Worm (Caenorhabditis elegans) whole organism, young adult: Measurements from ENCODE around the gene F57B1.5.

Experiments
- B0261.1 ChIP-seq: sonication (generic microtip); optimal IDR thresholded peaks from 2 replicates; lab custom pipeline; 2016; ENCODE audit warnings: mild to moderate bottlenecking, missing genetic modification characterization, moderate library complexity, missing compliant biosample characterization
- F22D6.2 ChIP-seq: sonication (generic microtip); optimal IDR thresholded peaks from 2 replicates; lab custom pipeline; 2016; ENCODE audit warnings: mild to moderate bottlenecking, missing genetic modification characterization, missing compliant biosample characterization
- F49E8.2 ChIP-seq: sonication (generic microtip); optimal IDR thresholded peaks from 3 replicates; lab custom pipeline; 2017; ENCODE audit warnings: missing genetic modification characterization, mild to moderate bottlenecking, missing compliant biosample characterization, antibody characterized with exemption, moderate library complexity; ENCODE audit not compliant: insufficient read depth
- F55B11.4 ChIP-seq: sonication (generic microtip); optimal IDR thresholded peaks from 2 replicates; lab custom pipeline; 2016; ENCODE audit warnings: missing compliant biosample characterization, missing genetic modification characterization, borderline replicate concordance; ENCODE audit not compliant: insufficient read depth
- K11D2.4 ChIP-seq: fragments of 200-800 bp; sonication (Bioruptor generic); IDR thresholded peaks from 2 replicates; pipeline ENCODE4 v1.3.6; 2022; ENCODE audit warnings: missing genetic modification reagents, missing genetic modification characterization, missing compliant biosample characterization
- K12H6.12 ChIP-seq: fragments of 200-800 bp; sonication (Bioruptor generic); optimal IDR thresholded peaks from 2 replicates; lab custom pipeline; 2018; ENCODE audit warnings: mild to moderate bottlenecking, missing genetic modification characterization, missing compliant biosample characterization
- ZK185.1 ChIP-seq: sonication (generic microtip); optimal IDR thresholded peaks from 2 replicates; lab custom pipeline; 2016; ENCODE audit warnings: mild to moderate bottlenecking, missing genetic modification characterization, missing compliant biosample characterization; ENCODE audit not compliant: poor library complexity, severe bottlenecking
- akir-1 ChIP-seq: fragments of 200-800 bp; sonication (Bioruptor generic); optimal IDR thresholded peaks from 2 replicates; lab custom pipeline; 2018; ENCODE audit warnings: mild to moderate bottlenecking, missing genetic modification characterization, moderate library complexity, missing compliant biosample characterization
- atf-7 ChIP-seq: sonication (generic microtip); optimal IDR thresholded peaks from 2 replicates; lab custom pipeline; 2017; ENCODE audit warnings: mild to moderate bottlenecking, missing genetic modification characterization, missing compliant biosample characterization
- attf-6 ChIP-seq: fragments of 200-800 bp; sonication (Bioruptor generic); IDR thresholded peaks from 2 replicates; pipeline ENCODE4 v1.3.6; 2022; ENCODE audit warnings: missing genetic modification reagents, missing genetic modification characterization, missing compliant biosample characterization
- ceh-100 ChIP-seq: fragments of 200-800 bp; sonication (Bioruptor generic); IDR thresholded peaks from 2 replicates; pipeline ENCODE4 v1.3.6; 2022; ENCODE audit warnings: missing genetic modification reagents, missing genetic modification characterization, missing compliant biosample characterization
- ceh-27 ChIP-seq: fragments of 200-800 bp; sonication (Bioruptor generic); optimal IDR thresholded peaks from 2 replicates; lab custom pipeline; 2018; ENCODE audit warnings: mild to moderate bottlenecking, missing genetic modification characterization, moderate library complexity, missing compliant biosample characterization
- ceh-91 ChIP-seq: fragments of 200-800 bp; sonication (Bioruptor generic); IDR thresholded peaks from 2 replicates; pipeline ENCODE4 v1.3.6; 2022; ENCODE audit warnings: missing genetic modification reagents, missing genetic modification characterization, missing compliant biosample characterization
- chd-7 ChIP-seq: sonication (generic microtip); optimal IDR thresholded peaks from 2 replicates; lab custom pipeline; 2016; ENCODE audit warnings: mild to moderate bottlenecking, missing genetic modification characterization, moderate library complexity, missing compliant biosample characterization
- dpl-1 ChIP-seq: fragments of 150-350 bp; optimal IDR thresholded peaks from 2 replicates; lab custom pipeline; 2014; ENCODE audit warnings: missing biosample characterization, missing genetic modification reagents, missing genetic modification characterization
- efl-1 ChIP-seq: fragments of 150-350 bp; optimal IDR thresholded peaks from 2 replicates; lab custom pipeline; 2014; ENCODE audit warnings: missing biosample characterization, missing genetic modification reagents, missing genetic modification characterization
- egl-18 ChIP-seq: fragments of 200-800 bp; sonication (Bioruptor generic); IDR thresholded peaks from 2 replicates; pipeline ENCODE4 v1.3.6; 2022; ENCODE audit warnings: missing genetic modification reagents, missing genetic modification characterization, missing compliant biosample characterization
- ets-4 ChIP-seq: fragments of 200-800 bp; sonication (Bioruptor generic); optimal IDR thresholded peaks from 2 replicates; lab custom pipeline; 2018; ENCODE audit warnings: mild to moderate bottlenecking, missing genetic modification characterization, missing compliant biosample characterization
- fkh-3 ChIP-seq: sonication (generic microtip); optimal IDR thresholded peaks from 2 replicates; lab custom pipeline; 2016; ENCODE audit warnings: mild to moderate bottlenecking, missing genetic modification characterization, missing compliant biosample characterization
- gei-17 ChIP-seq: fragments of 200-800 bp; sonication (Bioruptor generic); optimal IDR thresholded peaks from 2 replicates; lab custom pipeline; 2018; ENCODE audit warnings: mild to moderate bottlenecking, missing genetic modification characterization, missing compliant biosample characterization
- hlh-12 ChIP-seq: sonication (generic microtip); optimal IDR thresholded peaks from 2 replicates; lab custom pipeline; 2016; ENCODE audit warnings: missing genetic modification characterization, missing compliant biosample characterization
- lag-1 ChIP-seq: fragments of 200-800 bp; sonication (Bioruptor generic); IDR thresholded peaks from 2 replicates; pipeline ENCODE4 v1.3.6; 2022; ENCODE audit warnings: missing genetic modification reagents, missing genetic modification characterization, missing compliant biosample characterization
- let-607 ChIP-seq, 2 experiments: fragments of 200-800 bp in 1 of 2; sonication (Bioruptor generic) in 1 of 2; sonication (generic microtip) in 1 of 2; optimal IDR thresholded peaks; 2 replicates each; lab custom pipeline; 2016 to 2018; ENCODE audit warnings: mild to moderate bottlenecking in 2 of 2, missing compliant biosample characterization in 2 of 2, missing genetic modification characterization in 2 of 2, moderate library complexity in 2 of 2, missing genotype in 1 of 2
- lin-35 ChIP-seq, 3 experiments: fragments of 150-350 bp in 2 of 3; sonication (generic microtip) in 1 of 3; optimal IDR thresholded peaks; 2 replicates each; lab custom pipeline; 2014 to 2018; ENCODE audit warnings: missing biosample characterization in 3 of 3, missing genetic modification characterization in 3 of 3, missing genetic modification reagents in 3 of 3
- lin-40 ChIP-seq: sonication (generic microtip); optimal IDR thresholded peaks from 2 replicates; lab custom pipeline; 2016; ENCODE audit warnings: missing genetic modification characterization, mild to moderate bottlenecking, missing compliant biosample characterization, missing genotype, missing genetic modification reagents
- lsy-27 ChIP-seq: sonication (generic microtip); optimal IDR thresholded peaks from 2 replicates; lab custom pipeline; 2017; ENCODE audit warnings: missing genetic modification characterization, mild to moderate bottlenecking, missing compliant biosample characterization, antibody characterized with exemption, missing genotype, borderline replicate concordance; ENCODE audit not compliant: insufficient read depth
- madf-6 ChIP-seq: fragments of 200-800 bp; sonication (Bioruptor generic); IDR thresholded peaks from 2 replicates; pipeline ENCODE4 v1.3.6; 2022; ENCODE audit warnings: missing genetic modification reagents, missing genetic modification characterization, missing compliant biosample characterization
- mes-4 ChIP-seq: sonication (generic microtip); optimal IDR thresholded peaks from 2 replicates; lab custom pipeline; 2016; ENCODE audit warnings: missing genotype, missing genetic modification characterization, missing compliant biosample characterization
- mxl-1 ChIP-seq: sonication (generic microtip); optimal IDR thresholded peaks from 2 replicates; lab custom pipeline; 2016; ENCODE audit warnings: missing genetic modification characterization, missing compliant biosample characterization
- nfya-1 ChIP-seq: sonication (generic microtip); optimal IDR thresholded peaks from 2 replicates; lab custom pipeline; 2017; ENCODE audit warnings: antibody characterized with exemption, missing compliant biosample characterization, missing genetic modification characterization, borderline replicate concordance; ENCODE audit not compliant: insufficient read depth
- nfya-2 ChIP-seq: fragments of 200-800 bp; sonication (Bioruptor generic); IDR thresholded peaks from 2 replicates; pipeline ENCODE4 v1.3.6; 2022; ENCODE audit warnings: missing genetic modification reagents, missing genetic modification characterization, missing compliant biosample characterization
- nhr-80 ChIP-seq: sonication (generic microtip); optimal IDR thresholded peaks from 2 replicates; lab custom pipeline; 2016; ENCODE audit warnings: missing genetic modification characterization, missing compliant biosample characterization
- nhr-90 ChIP-seq: sonication (generic microtip); optimal IDR thresholded peaks from 2 replicates; lab custom pipeline; 2016; ENCODE audit warnings: missing genotype, mild to moderate bottlenecking, missing genetic modification characterization, missing compliant biosample characterization
- pbrm-1 ChIP-seq: fragments of 200-800 bp; sonication (Bioruptor generic); IDR thresholded peaks from 2 replicates; pipeline ENCODE4 v1.3.6; 2022; ENCODE audit warnings: missing genetic modification reagents, missing genetic modification characterization, missing compliant biosample characterization
- pha-4 ChIP-seq: fragments of 150-350 bp; sonication (generic microtip); optimal IDR thresholded peaks from 2 replicates; lab custom pipeline; 2014; ENCODE audit warnings: missing biosample characterization, missing genetic modification reagents, missing genetic modification characterization
- rcor-1 ChIP-seq: fragments of 200-800 bp; sonication (Bioruptor generic); IDR thresholded peaks from 2 replicates; pipeline ENCODE4 v1.3.6; 2022; ENCODE audit warnings: missing genetic modification reagents, missing genetic modification characterization, missing compliant biosample characterization
- rec-8 ChIP-seq, 2 experiments: sonication (generic microtip); optimal IDR thresholded peaks; 2 replicates each; lab custom pipeline; 2016; ENCODE audit warnings: mild to moderate bottlenecking in 2 of 2, missing genetic modification characterization in 2 of 2, missing genetic modification reagents in 2 of 2, missing genotype in 2 of 2, missing biosample characterization in 1 of 2, missing compliant biosample characterization in 1 of 2, moderate library complexity in 1 of 2
- somi-1 ChIP-seq: fragments of 200-800 bp; sonication (Bioruptor generic); optimal IDR thresholded peaks from 2 replicates; lab custom pipeline; 2018; ENCODE audit warnings: mild to moderate bottlenecking, missing genetic modification characterization, missing compliant biosample characterization
- ztf-22 ChIP-seq: fragments of 200-800 bp; sonication (Bioruptor generic); optimal IDR thresholded peaks from 2 replicates; lab custom pipeline; 2018; ENCODE audit warnings: mild to moderate bottlenecking, missing genetic modification characterization, moderate library complexity, missing compliant biosample characterization
- ztf-26 ChIP-seq: sonication (generic microtip); optimal IDR thresholded peaks from 2 replicates; lab custom pipeline; 2017; ENCODE audit warnings: missing genetic modification characterization, missing compliant biosample characterization
- ztf-3 ChIP-seq: fragments of 200-800 bp; sonication (Bioruptor generic); optimal IDR thresholded peaks from 2 replicates; lab custom pipeline; 2018; ENCODE audit warnings: mild to moderate bottlenecking, missing genetic modification characterization, missing compliant biosample characterization

The F57B1.5 gene

DNA sequence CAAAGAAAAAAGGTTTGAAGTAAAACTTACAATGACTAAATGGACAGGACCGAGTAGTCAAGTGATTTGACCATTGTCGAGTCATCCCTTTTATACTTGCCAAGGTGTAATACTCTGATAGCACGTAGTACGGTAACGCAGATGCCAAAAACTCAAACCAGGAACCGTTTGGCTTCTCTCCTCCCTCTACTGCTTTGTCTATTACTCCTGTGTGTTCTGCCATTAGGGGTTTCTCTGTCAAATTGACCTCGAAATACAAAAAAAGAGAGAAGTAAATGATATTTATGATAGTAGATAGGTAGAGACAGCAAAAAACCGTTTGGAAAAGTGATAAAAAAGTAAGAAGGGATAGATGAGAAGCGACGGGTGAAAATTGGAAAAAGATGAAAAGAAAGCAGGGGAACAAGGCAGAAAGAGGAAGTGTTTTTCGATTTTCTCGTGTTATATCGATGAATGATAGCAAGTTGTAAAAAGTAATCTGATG lies 5.4 kb upstream of the F57B1.5 start, which contains the start of the genes col-159 and col-160:
Gene col-159, minus strand, starts transcription at position 51 of the 484 bp plus-strand sequence.
Gene col-160, minus strand, starts transcription at position 63 of the 484 bp plus-strand sequence.
- peak; percentile 58 for TF ChIP-seq lin-40
- peak; percentile 71 for TF ChIP-seq somi-1 (GFP tag; lab: Kevin White, UChicago)
- TF ChIP-seq lin-35 (GFP tag; optimal IDR thresholded peaks at IDR 0.05; lab: Kevin White, UChicago) = no peak
- no peak for TF ChIP-seq ceh-100 (GFP tag; lab: Robert Waterston, UW)
- TF ChIP-seq ztf-26 = peak; percentile 75
- TF ChIP-seq mes-4 (tag; lab: Kevin White, UChicago) = no peak
- no peak for TF ChIP-seq ceh-91
- TF ChIP-seq, all 124 proteins: peak for 3

DNA sequence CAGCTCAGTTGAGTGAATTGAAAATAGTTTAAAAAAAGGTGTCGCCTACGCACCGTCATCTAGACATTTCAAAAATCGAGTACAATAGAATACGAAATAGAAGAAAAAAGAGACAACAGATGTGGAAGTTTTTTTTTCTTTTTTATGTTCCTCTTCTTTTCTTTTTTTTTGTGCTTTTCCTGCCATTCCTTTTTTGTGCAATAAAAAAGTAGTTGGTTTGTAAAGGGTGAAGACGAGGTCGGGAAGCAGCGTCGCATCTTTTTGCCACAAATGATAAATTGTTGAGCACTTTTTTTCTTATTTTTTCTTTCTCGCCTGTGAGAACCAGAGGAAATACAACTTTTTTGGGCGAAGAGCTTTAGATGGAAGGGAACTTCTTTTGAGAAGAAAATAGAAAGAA lies 1.0 kb upstream of the F57B1.5 start:
- no peak for TF ChIP-seq rec-8 (tag; optimal IDR thresholded peaks at IDR 0.05; lab: Kevin White, UChicago)
- TF ChIP-seq nfya-1 (tag; lab: Kevin White, UChicago) = no peak
- TF ChIP-seq pbrm-1 = no peak
- no peak for TF ChIP-seq akir-1
- TF ChIP-seq K12H6.12 (tag; lab: Kevin White, UChicago) = no peak
- TF ChIP-seq chd-7 (tag; lab: Kevin White, UChicago) = no peak
- no peak for TF ChIP-seq hlh-12 (tag; lab: Kevin White, UChicago)
- TF ChIP-seq ZK185.1 (tag; lab: Kevin White, UChicago) = no peak

DNA sequence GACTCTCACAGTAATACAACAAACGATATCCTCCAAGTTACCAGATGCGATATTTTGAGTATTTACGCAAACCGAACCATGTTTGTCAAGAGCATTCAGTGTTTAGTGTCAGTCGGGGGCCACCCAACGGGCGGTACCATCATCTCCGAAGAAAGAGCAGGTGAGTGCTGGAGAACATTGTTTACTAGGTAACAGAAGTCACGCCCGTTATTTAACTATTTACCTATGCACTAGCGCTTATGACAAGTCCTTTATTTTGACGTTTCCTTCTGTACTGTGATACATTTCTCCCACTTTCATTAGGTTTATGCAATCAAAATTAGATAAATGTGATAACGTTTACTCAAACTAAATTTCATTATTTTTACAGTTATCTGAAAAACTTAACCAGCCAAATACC lies 2.0 kb downstream of the F57B1.5 start, which contains the start of gene F57B1.6:
Gene F57B1.6, plus strand, starts transcription at position 79 of the 400 bp plus-strand sequence.
- TF ChIP-seq akir-1 (no peak), F49E8.2 (tag; lab: Kevin White, UChicago) (no peak), rcor-1 (GFP tag; lab: Robert Waterston, UW) (no peak), K11D2.4 (GFP tag; lab: Robert Waterston, UW) (no peak), lsy-27 (tag; lab: Kevin White, UChicago) (no peak), F55B11.4 (tag; lab: Kevin White, UChicago) (no peak), F22D6.2 (no peak), mxl-1 (tag; lab: Kevin White, UChicago) (no peak), lag-1 (GFP tag; lab: Robert Waterston, UW) (no peak), efl-1 (no peak), madf-6 (no peak), ztf-3 (GFP tag; lab: Kevin White, UChicago) (no peak), attf-6 (no peak)

DNA sequence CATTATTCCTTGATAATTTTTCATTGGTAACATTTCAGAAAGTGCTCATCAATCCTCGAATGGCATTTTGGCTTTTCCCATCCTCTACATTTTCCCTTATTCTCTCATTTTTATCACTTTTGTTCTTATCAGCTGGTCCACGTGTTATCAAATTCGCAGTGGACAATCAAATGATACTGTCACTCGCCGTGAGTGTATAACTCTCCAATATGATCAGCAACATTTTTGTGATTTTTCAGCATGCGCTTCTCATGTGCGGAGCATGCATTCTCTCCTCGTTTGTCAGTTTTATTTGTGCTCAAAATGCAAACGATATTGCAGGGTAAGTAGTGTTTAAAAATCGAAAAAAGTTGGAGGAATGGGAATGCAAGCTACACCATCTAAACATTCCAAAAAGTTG lies 5.1 kb downstream of the F57B1.5 start:
- TF ChIP-seq ztf-22 (GFP tag; lab: Kevin White, UChicago) = peak; percentile 40
- no peak for TF ChIP-seq nhr-90 (tag; lab: Kevin White, UChicago)
- no peak for TF ChIP-seq mes-4 (tag; lab: Kevin White, UChicago)
- no peak for TF ChIP-seq fkh-3
- TF ChIP-seq nfya-2 (GFP tag; lab: Robert Waterston, UW) = no peak
- no peak for TF ChIP-seq B0261.1 (tag; lab: Kevin White, UChicago)
- TF ChIP-seq dpl-1 (GFP tag; lab: Kevin White, UChicago) = no peak
- TF ChIP-seq egl-18 (GFP tag; lab: Robert Waterston, UW) = no peak
- peak; percentile 66 for TF ChIP-seq atf-7 (tag; lab: Kevin White, UChicago)
- no peak for TF ChIP-seq gei-17 (GFP tag; lab: Kevin White, UChicago)
- TF ChIP-seq nhr-80 (tag; lab: Kevin White, UChicago) = peak; percentile 91
- TF ChIP-seq pha-4 (tag; lab: Kevin White, UChicago) = peak; percentile 42
- no peak for TF ChIP-seq ceh-27
- TF ChIP-seq ets-4 = peak; percentile 25
- peak in 1 of 2 experiments; percentile 41 for TF ChIP-seq let-607 (tag; optimal IDR thresholded peaks at IDR 0.05; lab: Kevin White, UChicago)
- no peak for TF ChIP-seq F55B11.4 (tag; lab: Kevin White, UChicago)
